Worm (Caenorhabditis elegans) whole organism, L1 larva: ENCODE measurements around the gene C10C6.3.

Experiments used
- fkh-4 ChIP-seq: sonication (generic microtip); optimal IDR thresholded peaks from 2 replicates; lab custom pipeline; 2016; ENCODE audit warnings: missing compliant biosample characterization, missing genetic modification characterization, borderline replicate concordance
- fkh-8 ChIP-seq: sonication (generic microtip); optimal IDR thresholded peaks from 2 replicates; lab custom pipeline; 2016; ENCODE audit warnings: mild to moderate bottlenecking, missing genetic modification characterization, missing compliant biosample characterization
- nhr-11 ChIP-seq: fragments of 150-350 bp; optimal IDR thresholded peaks from 2 replicates; lab custom pipeline; 2014; ENCODE audit warnings: missing biosample characterization, missing genetic modification characterization
- nhr-237 ChIP-seq: fragments of 150-350 bp; optimal IDR thresholded peaks from 2 replicates; lab custom pipeline; 2014; ENCODE audit warnings: missing biosample characterization, missing genetic modification characterization
- nhr-76 ChIP-seq: sonication (generic microtip); optimal IDR thresholded peaks from 2 replicates; lab custom pipeline; 2017; ENCODE audit warnings: missing biosample characterization, missing genetic modification characterization
- sox-4 ChIP-seq: sonication (generic microtip); optimal IDR thresholded peaks from 2 replicates; lab custom pipeline; 2016; ENCODE audit warnings: missing genetic modification characterization, missing compliant biosample characterization
- unc-130 ChIP-seq: fragments of 150-350 bp; optimal IDR thresholded peaks from 2 replicates; lab custom pipeline; 2017; ENCODE audit warnings: missing biosample characterization, missing genetic modification characterization, inconsistent platforms

DNA sequence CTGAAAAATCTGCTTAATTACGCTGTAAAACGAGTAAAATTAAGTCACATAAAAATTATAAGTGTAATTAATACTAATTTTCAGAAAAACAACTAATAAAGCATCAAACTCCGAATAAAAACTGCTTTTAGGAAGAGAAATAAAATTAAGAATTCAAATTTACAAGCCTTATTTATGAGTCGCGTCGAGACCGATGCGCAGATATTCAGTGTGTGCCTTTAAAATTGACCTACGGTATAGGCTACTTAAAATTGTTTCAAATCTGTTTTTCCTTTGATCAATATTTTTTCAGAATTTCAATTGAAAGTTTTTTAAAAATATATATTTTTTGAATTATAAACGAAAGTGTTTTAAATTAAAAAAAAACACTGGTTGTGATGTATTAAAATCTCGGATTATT, 33.1 kb upstream of the C10C6.3 start, which contains the start of gene sms-1:
- TF ChIP-seq nhr-11, result no peak
- TF ChIP-seq nhr-237 (tag; lab: Kevin White, UChicago), result no peak
- TF ChIP-seq nhr-76 (tag; lab: Kevin White, UChicago), result no peak
- TF ChIP-seq unc-130, result no peak
- no peak for TF ChIP-seq fkh-4 (tag; lab: Kevin White, UChicago)
- TF ChIP-seq fkh-8 (tag; lab: Kevin White, UChicago), result no peak
- no peak for TF ChIP-seq sox-4 (tag; lab: Kevin White, UChicago)
